Fruit fly (Drosophila melanogaster): ENCODE measurements around the gene Fer1HCH.

dm6 chr3R:30391098-30391497, 3.1 kb upstream of the Fer1HCH start:
- TF ChIP-seq CG16779 (tag; optimal IDR thresholded peaks at IDR 0.05) (no peak), CG6808 (GFP tag; optimal IDR thresholded peaks at IDR 0.05) (no peak), Gug (GFP tag; IDR thresholded peaks at IDR 0.05) (no peak), CG6792 (GFP tag; optimal IDR thresholded peaks at IDR 0.05) (no peak), acj6 (GFP tag; optimal IDR thresholded peaks at IDR 0.05) (no peak), Hr39 (GFP tag; optimal IDR thresholded peaks at IDR 0.05) (no peak), CG11294 (GFP tag; IDR thresholded peaks at IDR 0.05) (no peak), Sox102F (GFP tag; optimal IDR thresholded peaks at IDR 0.05) (no peak), CG15336 (GFP tag; IDR thresholded peaks at IDR 0.05) (no peak), eg (GFP tag; IDR thresholded peaks at IDR 0.05) (no peak), CG6163 (GFP tag; IDR thresholded peaks at IDR 0.05) (no peak), Hr38 (GFP tag; optimal IDR thresholded peaks at IDR 0.05) (no peak), Lpt (GFP tag; optimal IDR thresholded peaks at IDR 0.05) (no peak)

Data from whole organism, prepupa.